Fruit fly (Drosophila melanogaster): Measurements from ENCODE around the gene spn-D.

The spn-D gene

DNA sequence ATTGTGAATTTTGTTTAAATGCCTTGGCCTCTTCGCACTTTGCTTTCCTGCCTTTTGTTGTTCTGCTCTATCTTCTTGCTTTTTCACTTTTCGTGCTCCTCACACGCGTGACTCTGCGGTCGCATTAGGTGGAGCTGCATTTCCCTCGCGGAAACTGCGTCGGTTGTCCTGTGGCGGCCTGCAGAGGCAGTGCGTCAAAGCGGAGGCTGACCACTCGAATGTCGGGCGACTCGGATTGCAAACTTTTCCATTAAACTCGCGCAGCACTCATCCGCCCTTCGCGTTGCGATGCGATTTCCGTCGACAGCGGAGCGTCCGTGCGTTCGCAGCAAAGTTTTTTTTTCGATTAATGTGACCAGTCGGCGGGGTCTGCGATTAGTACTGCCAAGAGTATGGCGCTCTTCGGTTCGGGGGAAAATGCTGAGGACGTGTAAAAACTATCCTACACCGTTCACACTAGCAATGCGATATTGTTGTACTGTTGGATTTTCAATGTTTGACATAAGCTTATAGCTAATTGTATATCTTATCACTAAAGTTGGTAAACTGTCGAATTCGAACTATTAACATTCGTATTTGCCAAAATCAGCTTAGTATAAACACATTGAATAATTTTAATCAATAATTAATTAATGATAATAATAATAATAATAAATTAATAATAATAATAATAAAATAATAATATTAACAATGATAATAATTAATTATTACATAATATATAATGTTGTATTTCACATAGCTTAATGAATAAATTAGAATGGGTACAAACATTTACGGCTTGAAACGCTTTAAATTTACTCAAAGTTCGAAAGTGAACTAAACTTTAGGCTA is 14.6 kb upstream of the spn-D start, which contains the start of gene CG6051 (continued):
- TF ChIP-seq CG4820 (GFP tag; optimal IDR thresholded peaks at IDR 0.05): no peak
- TF ChIP-seq repo (GFP tag; optimal IDR thresholded peaks at IDR 0.05): peak; percentile 33
- no peak for TF ChIP-seq CG6654 (GFP tag; optimal IDR thresholded peaks at IDR 0.05)
- TF ChIP-seq CG15514 (GFP tag; optimal IDR thresholded peaks at IDR 0.05): peak; percentile 48
- peak; percentile 21; the same call in 1 of the 3 replicates for TF ChIP-seq CG11093 (GFP tag; IDR thresholded peaks at IDR 0.05)
- peak; percentile 21 for TF ChIP-seq tin (GFP tag; optimal IDR thresholded peaks at IDR 0.05)
- no peak for TF ChIP-seq CG1529 (GFP tag; optimal IDR thresholded peaks at IDR 0.05)
- TF ChIP-seq Fer3 (tag; optimal IDR thresholded peaks at IDR 0.05): peak; percentile 69
- TF ChIP-seq Side (GFP tag; optimal IDR thresholded peaks at IDR 0.05): peak; percentile 41
- peak; percentile 51 for TF ChIP-seq da (GFP tag; optimal IDR thresholded peaks at IDR 0.05)
- TF ChIP-seq Ada2b (GFP tag; IDR thresholded peaks at IDR 0.05): no peak
- no peak for TF ChIP-seq disco-r (GFP tag; optimal IDR thresholded peaks at IDR 0.05)
- TF ChIP-seq fd96Cb (tag; optimal IDR thresholded peaks at IDR 0.05): peak; percentile 60
- peak; percentile 2 for TF ChIP-seq CG3995 (GFP tag; optimal IDR thresholded peaks at IDR 0.05)
- peak; percentile 31 for TF ChIP-seq CG4282 (GFP tag; optimal IDR thresholded peaks at IDR 0.05)
- peak; percentile 46 for TF ChIP-seq mirr (GFP tag; optimal IDR thresholded peaks at IDR 0.05)
- TF ChIP-seq CG5953 (GFP tag; IDR thresholded peaks at IDR 0.05): no peak
- no peak for TF ChIP-seq E2f1 (GFP tag; IDR thresholded peaks at IDR 0.05)
- no peak for TF ChIP-seq z (GFP tag; IDR thresholded peaks at IDR 0.05)
- no peak for TF ChIP-seq Mrtf (GFP tag; IDR thresholded peaks at IDR 0.05)
- no peak for TF ChIP-seq inv (GFP tag; IDR thresholded peaks at IDR 0.05; ENCODE audit: partially characterized antibody)
- no peak for TF ChIP-seq row (GFP tag; IDR thresholded peaks at IDR 0.05)
- TF ChIP-seq E2f2 (GFP tag; IDR thresholded peaks at IDR 0.05): no peak
- peak; percentile 46 for TF ChIP-seq fu2 (GFP tag; optimal IDR thresholded peaks at IDR 0.05)
- peak; percentile 71 for TF ChIP-seq CG8924 (tag; optimal IDR thresholded peaks at IDR 0.05)
- peak; percentile 3 for TF ChIP-seq CG8478 (optimal IDR thresholded peaks at IDR 0.05)
- TF ChIP-seq gcm (GFP tag; optimal IDR thresholded peaks at IDR 0.05): peak; percentile 39
- peak; percentile 4 for TF ChIP-seq CG11723 (GFP tag; optimal IDR thresholded peaks at IDR 0.05)
- TF ChIP-seq CG7357 (GFP tag; IDR thresholded peaks at IDR 0.05): peak; percentile 97
- no peak for TF ChIP-seq H15 (GFP tag; IDR thresholded peaks at IDR 0.05)
- TF ChIP-seq ranshi (GFP tag; IDR thresholded peaks at IDR 0.05): no peak
- no peak for TF ChIP-seq Meics (GFP tag; optimal IDR thresholded peaks at IDR 0.05)
- no peak for TF ChIP-seq tna (GFP tag; IDR thresholded peaks at IDR 0.05; ENCODE audit: partially characterized antibody)
- TF ChIP-seq gfzf (GFP tag; optimal IDR thresholded peaks at IDR 0.05): peak; percentile 79
- TF ChIP-seq shn (GFP tag; optimal IDR thresholded peaks at IDR 0.05): no peak
- no peak for TF ChIP-seq Atf6 (GFP tag; IDR thresholded peaks at IDR 0.05)
- TF ChIP-seq CG4617 (GFP tag; optimal IDR thresholded peaks at IDR 0.05; ENCODE audit: borderline replicate concordance): peak; percentile 33
- TF ChIP-seq fd102C (GFP tag; optimal IDR thresholded peaks at IDR 0.05): no peak
- no peak for TF ChIP-seq Hr39 (optimal IDR thresholded peaks at IDR 0.05)
- peak; percentile 52 for TF ChIP-seq dm (GFP tag; optimal IDR thresholded peaks at IDR 0.05)
- peak; percentile 69 for TF ChIP-seq CG9817 (tag; optimal IDR thresholded peaks at IDR 0.05)
- no peak for TF ChIP-seq NFAT (GFP tag; IDR thresholded peaks at IDR 0.05)
- TF ChIP-seq Dad (GFP tag; optimal IDR thresholded peaks at IDR 0.05): peak; percentile 15
- TF ChIP-seq Hsf (GFP tag; optimal IDR thresholded peaks at IDR 0.05): peak; percentile 56
- no peak for TF ChIP-seq slbo (GFP tag; IDR thresholded peaks at IDR 0.05)
- no peak for TF ChIP-seq Optix (GFP tag; IDR thresholded peaks at IDR 0.05)
- TF ChIP-seq CG18011 (GFP tag; optimal IDR thresholded peaks at IDR 0.05): no peak
- TF ChIP-seq CG17912 (GFP tag; optimal IDR thresholded peaks at IDR 0.05): no peak
- peak; percentile 13 for TF ChIP-seq CG12942 (GFP tag; optimal IDR thresholded peaks at IDR 0.05)
- no peak for TF ChIP-seq CG31388 (GFP tag; optimal IDR thresholded peaks at IDR 0.05)
- no peak for TF ChIP-seq CG1024 (GFP tag; IDR thresholded peaks at IDR 0.05)

Measured in whole organism, embryonic.